Worm (Caenorhabditis elegans) whole organism, L3 larva: Measurements from ENCODE around the gene skpo-1.

Experiments used
- lin-39 ChIP-seq: fragments of 150-350 bp; optimal IDR thresholded peaks from 2 replicates; lab custom pipeline; 2018; ENCODE audit warnings: missing biosample characterization, missing genetic modification reagents, missing genetic modification characterization
- nhr-11 ChIP-seq: fragments of 150-350 bp; optimal IDR thresholded peaks from 2 replicates; lab custom pipeline; 2014; ENCODE audit warnings: missing biosample characterization, missing genetic modification characterization
- nhr-25 ChIP-seq: sonication (generic microtip); optimal IDR thresholded peaks from 2 replicates; lab custom pipeline; 2017; ENCODE audit warnings: missing biosample characterization, missing genetic modification characterization
- tbx-2 ChIP-seq: sonication (generic microtip); optimal IDR thresholded peaks from 2 replicates; lab custom pipeline; 2016; ENCODE audit warnings: mild to moderate bottlenecking, missing genetic modification characterization, missing compliant biosample characterization
- ztf-4 ChIP-seq: fragments of 150-350 bp; optimal IDR thresholded peaks from 2 replicates; lab custom pipeline; 2014; ENCODE audit warnings: missing biosample characterization, missing genetic modification characterization

DNA sequence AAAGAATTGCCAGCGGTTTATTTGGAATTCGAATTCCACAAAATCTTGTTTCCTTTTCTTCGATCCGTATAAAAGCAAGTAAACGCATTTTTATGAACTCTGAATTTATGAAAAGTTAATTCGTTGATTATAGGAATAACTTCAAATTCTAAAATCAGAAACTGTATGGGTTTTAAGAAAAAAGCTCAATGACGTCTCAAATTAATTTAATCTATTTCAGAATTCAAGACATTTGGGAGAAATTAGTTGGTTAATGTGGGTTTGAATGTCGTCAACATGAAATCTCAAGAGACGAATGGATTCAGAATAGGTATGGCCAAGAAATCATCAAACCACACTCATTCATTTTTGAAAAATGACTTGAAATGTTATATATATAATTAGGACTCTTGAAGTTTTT is 8.6 kb downstream of the skpo-1 start, which contains the start of gene F49E12.7:
- TF ChIP-seq lin-39 (no peak), nhr-11 (tag; lab: Kevin White, UChicago) (no peak), tbx-2 (tag; lab: Kevin White, UChicago) (no peak), ztf-4 (tag; lab: Kevin White, UChicago) (no peak), nhr-25 (tag; lab: Kevin White, UChicago) (no peak)
